Worm (Caenorhabditis elegans) whole organism, L4/young adult: ENCODE data around the gene ZK381.8.

Experiments
- W03F9.2 ChIP-seq: fragments of 150-350 bp; optimal IDR thresholded peaks from 2 replicates; lab custom pipeline; 2014; ENCODE audit warnings: missing biosample characterization, missing genetic modification characterization
- him-1 ChIP-seq: sonication (generic microtip); optimal IDR thresholded peaks from 2 replicates; lab custom pipeline; 2016; ENCODE audit warnings: missing genotype, missing genetic modification reagents, missing genetic modification characterization, missing compliant biosample characterization

DNA sequence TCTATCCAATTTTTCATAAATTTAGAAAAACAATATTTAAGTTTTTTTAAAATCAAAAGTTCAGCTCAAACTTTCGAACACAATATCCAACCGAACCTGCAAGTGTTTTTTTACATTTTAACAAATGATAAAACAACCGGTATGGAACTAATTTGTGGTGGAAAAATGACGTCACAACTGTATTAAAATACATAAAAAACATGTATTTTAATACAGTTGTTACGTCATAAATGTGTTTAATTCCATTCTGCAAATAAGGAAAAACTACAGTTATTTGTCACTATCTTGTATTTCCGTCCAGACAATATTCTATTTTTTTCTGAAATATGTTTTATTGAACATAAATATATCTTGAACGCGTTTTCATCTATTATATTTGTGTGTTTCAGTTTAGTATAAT is 42.0 kb upstream of the ZK381.8 start:
- TF ChIP-seq him-1 (tag; lab: Kevin White, UChicago), result no peak
- TF ChIP-seq W03F9.2 (tag; lab: Kevin White, UChicago), result no peak
